Worm (Caenorhabditis elegans) whole organism, young adult: Measurements from ENCODE around the gene str-123.

Experiments
- B0019.2 ChIP-seq: fragments of 200-800 bp; sonication (Bioruptor generic); conservative IDR thresholded peaks from 2 replicates; pipeline ENCODE4 v1.3.6; 2022; ENCODE audit warnings: missing genetic modification reagents, missing genetic modification characterization, missing compliant biosample characterization
- F22D6.2 ChIP-seq: sonication (generic microtip); optimal IDR thresholded peaks from 2 replicates; lab custom pipeline; 2016; ENCODE audit warnings: mild to moderate bottlenecking, missing genetic modification characterization, missing compliant biosample characterization
- F52B5.7 ChIP-seq: sonication (generic microtip); optimal IDR thresholded peaks from 2 replicates; lab custom pipeline; 2016; ENCODE audit warnings: mild to moderate bottlenecking, missing genetic modification characterization, missing compliant biosample characterization
- F55B11.4 ChIP-seq: sonication (generic microtip); optimal IDR thresholded peaks from 2 replicates; lab custom pipeline; 2016; ENCODE audit warnings: missing compliant biosample characterization, missing genetic modification characterization, borderline replicate concordance; ENCODE audit not compliant: insufficient read depth
- K12H6.12 ChIP-seq: fragments of 200-800 bp; sonication (Bioruptor generic); optimal IDR thresholded peaks from 2 replicates; lab custom pipeline; 2018; ENCODE audit warnings: mild to moderate bottlenecking, missing genetic modification characterization, missing compliant biosample characterization
- Y53F4B.3 ChIP-seq: fragments of 200-800 bp; sonication (Bioruptor generic); IDR thresholded peaks from 2 replicates; pipeline ENCODE4 v1.3.6; 2022; ENCODE audit warnings: missing genetic modification reagents, missing genetic modification characterization, missing compliant biosample characterization
- Y53G8AR.9 ChIP-seq: fragments of 200-800 bp; sonication (Bioruptor generic); conservative IDR thresholded peaks from 2 replicates; pipeline ENCODE4 v1.3.6; 2022; ENCODE audit warnings: missing genetic modification reagents, missing genetic modification characterization, missing compliant biosample characterization
- Y56A3A.18 ChIP-seq: fragments of 200-800 bp; sonication (Bioruptor generic); IDR thresholded peaks from 2 replicates; pipeline ENCODE4 v1.3.6; 2022; ENCODE audit warnings: missing genetic modification reagents, missing genetic modification characterization, missing compliant biosample characterization
- aptf-2 ChIP-seq: fragments of 200-800 bp; sonication (Bioruptor generic); conservative IDR thresholded peaks from 2 replicates; pipeline ENCODE4 v1.3.6; 2022; ENCODE audit warnings: missing genetic modification reagents, missing genetic modification characterization, missing compliant biosample characterization
- athp-1 ChIP-seq: sonication (generic microtip); optimal IDR thresholded peaks from 2 replicates; lab custom pipeline; 2017; ENCODE audit warnings: mild to moderate bottlenecking, missing genetic modification characterization, missing compliant biosample characterization
- attf-3 ChIP-seq: fragments of 200-800 bp; sonication (Bioruptor generic); conservative IDR thresholded peaks from 2 replicates; pipeline ENCODE4 v1.3.6; 2022; ENCODE audit warnings: missing genetic modification reagents, missing genetic modification characterization, missing compliant biosample characterization
- attf-5 ChIP-seq: fragments of 200-800 bp; sonication (Bioruptor generic); optimal IDR thresholded peaks from 2 replicates; lab custom pipeline; 2018; ENCODE audit warnings: mild to moderate bottlenecking, missing genetic modification characterization, missing compliant biosample characterization
- bed-2 ChIP-seq: fragments of 200-800 bp; sonication (Bioruptor generic); IDR thresholded peaks from 2 replicates; pipeline ENCODE4 v1.3.6; 2022; ENCODE audit warnings: missing genetic modification reagents, missing genetic modification characterization, missing compliant biosample characterization
- cebp-1 ChIP-seq, 2 experiments: fragments of 200-800 bp in 1 of 2; sonication (Bioruptor generic) in 1 of 2; sonication (generic microtip) in 1 of 2; IDR thresholded peaks in 1 of 2; optimal IDR thresholded peaks in 1 of 2; 2 replicates each; pipeline versions ENCODE4 v1.3.6 to Lab custom; 2017 to 2022; ENCODE audit warnings: missing compliant biosample characterization in 2 of 2, missing genetic modification characterization in 2 of 2, mild to moderate bottlenecking in 1 of 2, missing genetic modification reagents in 1 of 2, moderate library complexity in 1 of 2
- cebp-2 ChIP-seq: fragments of 200-800 bp; sonication (Bioruptor generic); IDR thresholded peaks from 2 replicates; pipeline ENCODE4 v1.3.6; 2022; ENCODE audit warnings: missing genetic modification characterization, missing compliant biosample characterization
- ceh-100 ChIP-seq: fragments of 200-800 bp; sonication (Bioruptor generic); IDR thresholded peaks from 2 replicates; pipeline ENCODE4 v1.3.6; 2022; ENCODE audit warnings: missing genetic modification reagents, missing genetic modification characterization, missing compliant biosample characterization
- dox-1 ChIP-seq: fragments of 200-800 bp; sonication (Bioruptor generic); IDR thresholded peaks from 2 replicates; pipeline ENCODE4 v1.3.6; 2022; ENCODE audit warnings: missing genetic modification reagents, missing genetic modification characterization, missing compliant biosample characterization
- egl-18 ChIP-seq: fragments of 200-800 bp; sonication (Bioruptor generic); IDR thresholded peaks from 2 replicates; pipeline ENCODE4 v1.3.6; 2022; ENCODE audit warnings: missing genetic modification reagents, missing genetic modification characterization, missing compliant biosample characterization
- egl-44 ChIP-seq: fragments of 200-800 bp; sonication (Bioruptor generic); IDR thresholded peaks from 2 replicates; pipeline ENCODE4 v1.3.6; 2022; ENCODE audit warnings: missing genetic modification reagents, missing genetic modification characterization, missing compliant biosample characterization
- gei-17 ChIP-seq: fragments of 200-800 bp; sonication (Bioruptor generic); optimal IDR thresholded peaks from 2 replicates; lab custom pipeline; 2018; ENCODE audit warnings: mild to moderate bottlenecking, missing genetic modification characterization, missing compliant biosample characterization
- hlh-12 ChIP-seq: sonication (generic microtip); optimal IDR thresholded peaks from 2 replicates; lab custom pipeline; 2016; ENCODE audit warnings: missing genetic modification characterization, missing compliant biosample characterization
- lin-35 ChIP-seq, 3 experiments: fragments of 150-350 bp in 2 of 3; sonication (generic microtip) in 1 of 3; optimal IDR thresholded peaks; 2 replicates each; lab custom pipeline; 2014 to 2018; ENCODE audit warnings: missing biosample characterization in 3 of 3, missing genetic modification characterization in 3 of 3, missing genetic modification reagents in 3 of 3
- lsy-27 ChIP-seq: sonication (generic microtip); optimal IDR thresholded peaks from 2 replicates; lab custom pipeline; 2017; ENCODE audit warnings: missing genetic modification characterization, mild to moderate bottlenecking, missing compliant biosample characterization, antibody characterized with exemption, missing genotype, borderline replicate concordance; ENCODE audit not compliant: insufficient read depth
- mel-28 ChIP-seq: sonication (generic microtip); optimal IDR thresholded peaks from 2 replicates; lab custom pipeline; 2016; ENCODE audit warnings: borderline replicate concordance, mild to moderate bottlenecking, missing genetic modification characterization, missing compliant biosample characterization
- nfya-1 ChIP-seq: sonication (generic microtip); optimal IDR thresholded peaks from 2 replicates; lab custom pipeline; 2017; ENCODE audit warnings: antibody characterized with exemption, missing compliant biosample characterization, missing genetic modification characterization, borderline replicate concordance; ENCODE audit not compliant: insufficient read depth
- nfya-2 ChIP-seq: fragments of 200-800 bp; sonication (Bioruptor generic); IDR thresholded peaks from 2 replicates; pipeline ENCODE4 v1.3.6; 2022; ENCODE audit warnings: missing genetic modification reagents, missing genetic modification characterization, missing compliant biosample characterization
- nhr-120 ChIP-seq: fragments of 200-800 bp; sonication (Bioruptor generic); IDR thresholded peaks from 2 replicates; pipeline ENCODE4 v1.3.6; 2022; ENCODE audit warnings: missing genetic modification characterization, missing compliant biosample characterization
- nhr-80 ChIP-seq: sonication (generic microtip); optimal IDR thresholded peaks from 2 replicates; lab custom pipeline; 2016; ENCODE audit warnings: missing genetic modification characterization, missing compliant biosample characterization
- repo-1 ChIP-seq: sonication (generic microtip); optimal IDR thresholded peaks from 2 replicates; lab custom pipeline; 2017; ENCODE audit warnings: mild to moderate bottlenecking, missing genetic modification characterization, missing compliant biosample characterization
- somi-1 ChIP-seq: fragments of 200-800 bp; sonication (Bioruptor generic); optimal IDR thresholded peaks from 2 replicates; lab custom pipeline; 2018; ENCODE audit warnings: mild to moderate bottlenecking, missing genetic modification characterization, missing compliant biosample characterization
- unc-62 ChIP-seq: fragments of 150-350 bp; optimal IDR thresholded peaks from 2 replicates; lab custom pipeline; 2014; ENCODE audit warnings: missing biosample characterization, missing genetic modification reagents, missing genetic modification characterization
- zfh-2 ChIP-seq: fragments of 200-800 bp; sonication (Bioruptor generic); conservative IDR thresholded peaks from 2 replicates; pipeline ENCODE4 v1.3.6; 2022; ENCODE audit warnings: missing genetic modification reagents, missing genetic modification characterization, missing compliant biosample characterization
- ztf-22 ChIP-seq: fragments of 200-800 bp; sonication (Bioruptor generic); optimal IDR thresholded peaks from 2 replicates; lab custom pipeline; 2018; ENCODE audit warnings: mild to moderate bottlenecking, missing genetic modification characterization, moderate library complexity, missing compliant biosample characterization
- ztf-25 ChIP-seq: fragments of 200-800 bp; sonication (Bioruptor generic); IDR thresholded peaks from 2 replicates; pipeline ENCODE4 v1.3.6; 2022; ENCODE audit warnings: missing genetic modification reagents, missing genetic modification characterization, missing compliant biosample characterization
- ztf-26 ChIP-seq: sonication (generic microtip); optimal IDR thresholded peaks from 2 replicates; lab custom pipeline; 2017; ENCODE audit warnings: missing genetic modification characterization, missing compliant biosample characterization
- ztf-3 ChIP-seq: fragments of 200-800 bp; sonication (Bioruptor generic); optimal IDR thresholded peaks from 2 replicates; lab custom pipeline; 2018; ENCODE audit warnings: mild to moderate bottlenecking, missing genetic modification characterization, missing compliant biosample characterization

str-123 gene

DNA sequence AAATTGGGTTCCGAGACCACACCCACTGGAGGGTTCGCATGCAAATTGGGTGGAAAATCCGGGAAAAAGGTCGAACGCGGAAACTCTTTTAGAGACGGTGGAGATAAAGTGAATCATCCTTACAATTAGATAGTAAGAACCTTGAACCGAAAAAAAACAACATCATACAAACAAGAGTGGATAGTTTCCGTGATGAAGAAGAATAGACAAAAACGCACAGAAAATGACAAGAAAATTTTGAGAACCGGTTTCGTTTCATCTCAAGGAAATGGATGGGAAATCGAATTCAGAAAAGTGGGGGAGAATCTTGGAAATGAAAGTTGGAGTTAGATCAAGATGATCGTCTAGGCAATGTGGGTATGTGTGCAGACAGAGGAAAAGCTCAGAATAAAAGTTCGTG, 25.2 kb downstream of the str-123 start:
- TF ChIP-seq egl-44 (no peak), attf-5 (no peak), nfya-1 (no peak), gei-17 (GFP tag; lab: Kevin White, UChicago) (no peak), hlh-12 (tag; lab: Kevin White, UChicago) (no peak), K12H6.12 (tag; lab: Kevin White, UChicago) (no peak), ceh-100 (GFP tag; lab: Robert Waterston, UW) (no peak), bed-2 (GFP tag; lab: Robert Waterston, UW) (no peak), F52B5.7 (tag; lab: Kevin White, UChicago) (no peak), ztf-25 (GFP tag; lab: Robert Waterston, UW) (no peak), somi-1 (GFP tag; lab: Kevin White, UChicago) (no peak), Y56A3A.18 (GFP tag; lab: Robert Waterston, UW) (no peak), Y53F4B.3 (GFP tag; lab: Robert Waterston, UW) (no peak), ztf-3 (GFP tag; lab: Kevin White, UChicago) (no peak), Y53G8AR.9 (GFP tag; lab: Robert Waterston, UW) (no peak), athp-1 (tag; lab: Kevin White, UChicago) (no peak), lin-35 (GFP tag; optimal IDR thresholded peaks at IDR 0.05; lab: Kevin White, UChicago) (no peak), cebp-2 (no peak)
- TF ChIP-seq, all 124 proteins: peak for 0

DNA sequence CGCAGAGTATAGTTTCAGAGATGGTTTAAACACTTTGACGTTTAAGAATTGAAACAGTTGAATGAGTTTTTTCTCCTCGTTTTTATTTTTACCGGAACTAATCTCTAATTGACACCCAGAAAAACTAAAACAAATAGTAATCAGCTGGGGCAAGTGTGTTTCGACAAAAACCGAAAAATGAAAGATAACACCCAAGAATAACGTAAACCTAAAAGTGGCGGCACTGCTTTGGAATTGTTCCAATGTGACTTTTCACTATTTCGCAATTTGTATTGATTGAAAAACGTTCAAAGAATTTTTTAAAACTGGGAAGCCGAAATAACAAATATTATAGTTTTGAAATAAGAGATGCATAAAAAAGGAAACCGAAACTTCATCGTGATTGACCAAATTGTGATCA, 28.6 kb downstream of the str-123 start:
- no peak for TF ChIP-seq aptf-2 (GFP tag; lab: Robert Waterston, UW)
- TF ChIP-seq ztf-26: no peak
- TF ChIP-seq Y56A3A.18 (GFP tag; lab: Robert Waterston, UW): no peak
- peak; percentile 21 for TF ChIP-seq nhr-80 (tag; lab: Kevin White, UChicago)
- peak; percentile 7 for TF ChIP-seq unc-62 (GFP tag; lab: Kevin White, UChicago)
- TF ChIP-seq cebp-1 (GFP tag; IDR thresholded peaks at IDR 0.05; lab: Robert Waterston, UW): peak; percentile 90
- peak; percentile 91 for TF ChIP-seq cebp-1 (tag; optimal IDR thresholded peaks at IDR 0.05; lab: Kevin White, UChicago)
- TF ChIP-seq nfya-1: no peak

DNA sequence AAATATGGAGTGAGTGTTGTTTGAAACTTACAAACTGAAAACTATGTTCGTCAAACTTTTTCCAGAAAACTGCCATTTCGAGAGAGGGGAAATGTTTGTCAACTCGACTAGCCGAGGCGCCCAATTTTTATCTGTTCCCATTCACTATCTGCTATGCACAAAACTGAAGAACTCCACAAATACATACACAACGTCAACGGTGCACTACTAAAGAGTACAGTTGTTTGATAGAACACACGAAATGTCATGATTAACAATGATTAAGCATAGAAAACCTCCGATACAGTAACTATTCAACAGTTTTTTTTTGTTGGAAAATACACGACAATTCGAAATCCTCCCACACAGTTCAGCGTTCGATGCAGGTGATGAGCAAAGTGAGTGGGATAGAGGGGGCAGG, 29.4 kb downstream of the str-123 start:
- TF ChIP-seq nhr-120 (no peak), dox-1 (GFP tag; lab: Robert Waterston, UW) (no peak), B0019.2 (no peak), zfh-2 (GFP tag; lab: Robert Waterston, UW) (no peak), attf-3 (GFP tag; lab: Robert Waterston, UW) (no peak), repo-1 (no peak), F22D6.2 (tag; lab: Kevin White, UChicago) (no peak), F55B11.4 (no peak), lsy-27 (tag; lab: Kevin White, UChicago) (no peak), mel-28 (tag; lab: Kevin White, UChicago) (no peak), nfya-2 (GFP tag; lab: Robert Waterston, UW) (no peak), F52B5.7 (tag; lab: Kevin White, UChicago) (no peak), ztf-22 (GFP tag; lab: Kevin White, UChicago) (no peak), egl-18 (no peak)
